Worm (Caenorhabditis elegans) whole organism, L1 larva: ENCODE data around the gene klp-13.

ENCODE experiments used
- C34B4.2 ChIP-seq: sonication (generic microtip); optimal IDR thresholded peaks from 2 replicates; lab custom pipeline; 2017; ENCODE audit warnings: mild to moderate bottlenecking, missing genetic modification characterization, missing compliant biosample characterization
- F16B12.6 ChIP-seq: fragments of 150-350 bp; optimal IDR thresholded peaks from 2 replicates; lab custom pipeline; 2014; ENCODE audit warnings: missing biosample characterization, missing genetic modification characterization
- aha-1 ChIP-seq: fragments of 150-350 bp; optimal IDR thresholded peaks from 2 replicates; lab custom pipeline; 2014; ENCODE audit warnings: missing biosample characterization, missing genetic modification characterization
- aly-2 ChIP-seq: fragments of 150-350 bp; optimal IDR thresholded peaks from 2 replicates; lab custom pipeline; 2014; ENCODE audit warnings: missing biosample characterization, missing genetic modification characterization
- ama-1 ChIP-seq: fragments of 150-350 bp; optimal IDR thresholded peaks from 2 replicates; lab custom pipeline; 2014
- blmp-1 ChIP-seq: fragments of 150-350 bp; optimal IDR thresholded peaks from 2 replicates; lab custom pipeline; 2014; ENCODE audit warnings: missing biosample characterization, missing genetic modification characterization
- ceh-88 ChIP-seq: fragments of 200-800 bp; sonication (Bioruptor generic); IDR thresholded peaks from 2 replicates; pipeline ENCODE4 v1.3.6; 2022; ENCODE audit warnings: missing genetic modification characterization, missing compliant biosample characterization
- ceh-90 ChIP-seq: sonication (generic microtip); optimal IDR thresholded peaks from 2 replicates; lab custom pipeline; 2016; ENCODE audit warnings: missing genetic modification characterization, missing compliant biosample characterization
- dpl-1 ChIP-seq, 3 experiments: fragments of 150-350 bp in 2 of 3; sonication (generic microtip) in 1 of 3; optimal IDR thresholded peaks; 2 replicates each; lab custom pipeline; 2014 to 2017; ENCODE audit warnings: missing biosample characterization in 3 of 3, missing genetic modification characterization in 3 of 3, missing genetic modification reagents in 3 of 3
- dsc-1 ChIP-seq: sonication (generic microtip); optimal IDR thresholded peaks from 2 replicates; lab custom pipeline; 2016; ENCODE audit warnings: mild to moderate bottlenecking, missing genetic modification characterization, missing compliant biosample characterization
- efl-1 ChIP-seq, 4 experiments: fragments of 150-350 bp; optimal IDR thresholded peaks in 3 of 4; peaks in 1 of 4; 1 replicate in 1 of 4; 2 replicates in 3 of 4; lab custom pipeline; 2014; ENCODE audit warnings: missing biosample characterization in 2 of 4, missing genetic modification characterization in 2 of 4, missing genetic modification reagents in 2 of 4
- efl-3 ChIP-seq: fragments of 200-800 bp; sonication (Bioruptor generic); optimal IDR thresholded peaks from 2 replicates; lab custom pipeline; 2018; ENCODE audit warnings: mild to moderate bottlenecking, missing genetic modification characterization, missing compliant biosample characterization
- egl-13 ChIP-seq: sonication (generic microtip); optimal IDR thresholded peaks from 2 replicates; lab custom pipeline; 2016; ENCODE audit warnings: missing genotype, missing genetic modification reagents, missing genetic modification characterization, missing compliant biosample characterization
- egl-27 ChIP-seq, 2 experiments: fragments of 150-350 bp in 1 of 2; sonication (generic microtip); optimal IDR thresholded peaks; 3 replicates each; lab custom pipeline; 2017 to 2018; ENCODE audit warnings: missing biosample characterization in 2 of 2, missing genetic modification characterization in 2 of 2, missing genetic modification reagents in 2 of 2
- fkh-4 ChIP-seq: sonication (generic microtip); optimal IDR thresholded peaks from 2 replicates; lab custom pipeline; 2016; ENCODE audit warnings: missing compliant biosample characterization, missing genetic modification characterization, borderline replicate concordance
- fkh-8 ChIP-seq: sonication (generic microtip); optimal IDR thresholded peaks from 2 replicates; lab custom pipeline; 2016; ENCODE audit warnings: mild to moderate bottlenecking, missing genetic modification characterization, missing compliant biosample characterization
- fos-1 ChIP-seq: fragments of 150-350 bp; optimal IDR thresholded peaks from 2 replicates; lab custom pipeline; 2014; ENCODE audit warnings: missing biosample characterization, missing genetic modification characterization
- hpl-2 ChIP-seq: fragments of 150-350 bp; optimal IDR thresholded peaks from 2 replicates; lab custom pipeline; 2014; ENCODE audit warnings: missing biosample characterization, missing genetic modification reagents, missing genetic modification characterization
- irx-1 ChIP-seq: sonication (generic microtip); optimal IDR thresholded peaks from 2 replicates; lab custom pipeline; 2016; ENCODE audit warnings: missing genetic modification characterization, missing compliant biosample characterization
- isw-1 ChIP-seq: fragments of 200-800 bp; sonication (Bioruptor generic); IDR thresholded peaks from 2 replicates; pipeline ENCODE4 v1.3.6; 2022; ENCODE audit warnings: missing genetic modification characterization, missing compliant biosample characterization
- jun-1 ChIP-seq: fragments of 150-350 bp; optimal IDR thresholded peaks from 2 replicates; lab custom pipeline; 2014; ENCODE audit warnings: missing biosample characterization, missing genetic modification reagents, missing genetic modification characterization
- lin-13 ChIP-seq: fragments of 150-350 bp; optimal IDR thresholded peaks from 2 replicates; lab custom pipeline; 2014; ENCODE audit warnings: missing biosample characterization, missing genetic modification reagents, missing genetic modification characterization
- lir-3 ChIP-seq: sonication (generic microtip); optimal IDR thresholded peaks from 2 replicates; lab custom pipeline; 2016; ENCODE audit warnings: mild to moderate bottlenecking, missing genetic modification characterization, moderate library complexity, missing compliant biosample characterization; ENCODE audit not compliant: poor library complexity
- mdl-1 ChIP-seq, 2 experiments: fragments of 150-350 bp; optimal IDR thresholded peaks; 2 replicates each; lab custom pipeline; 2014 to 2017; ENCODE audit warnings: missing biosample characterization in 2 of 2, missing genetic modification characterization in 2 of 2, inconsistent platforms in 1 of 2
- mep-1 ChIP-seq: fragments of 150-350 bp; optimal IDR thresholded peaks from 2 replicates; lab custom pipeline; 2014; ENCODE audit warnings: missing biosample characterization, missing genetic modification characterization
- nhr-12 ChIP-seq: sonication (generic microtip); optimal IDR thresholded peaks from 2 replicates; lab custom pipeline; 2017; ENCODE audit warnings: missing biosample characterization, missing genetic modification characterization
- nhr-237 ChIP-seq: fragments of 150-350 bp; optimal IDR thresholded peaks from 2 replicates; lab custom pipeline; 2014; ENCODE audit warnings: missing biosample characterization, missing genetic modification characterization
- nhr-28 ChIP-seq: fragments of 150-350 bp; optimal IDR thresholded peaks from 2 replicates; lab custom pipeline; 2014; ENCODE audit warnings: missing biosample characterization, missing genetic modification characterization
- nhr-47 ChIP-seq: sonication (generic microtip); optimal IDR thresholded peaks from 2 replicates; lab custom pipeline; 2016; ENCODE audit warnings: mild to moderate bottlenecking, missing genetic modification characterization, moderate library complexity, missing compliant biosample characterization
- pag-3 ChIP-seq: sonication (generic microtip); optimal IDR thresholded peaks from 2 replicates; lab custom pipeline; 2017; ENCODE audit warnings: missing genetic modification characterization, mild to moderate bottlenecking, missing compliant biosample characterization, antibody characterized with exemption, borderline replicate concordance; ENCODE audit not compliant: insufficient read depth
- pax-3 ChIP-seq: fragments of 200-800 bp; sonication (Bioruptor generic); optimal IDR thresholded peaks from 2 replicates; lab custom pipeline; 2018; ENCODE audit warnings: mild to moderate bottlenecking, missing genetic modification characterization, moderate library complexity, missing compliant biosample characterization
- rnt-1 ChIP-seq: sonication (generic microtip); optimal IDR thresholded peaks from 2 replicates; lab custom pipeline; 2016; ENCODE audit warnings: mild to moderate bottlenecking, missing genetic modification characterization, moderate library complexity, missing compliant biosample characterization
- skn-1 ChIP-seq: fragments of 150-350 bp; optimal IDR thresholded peaks from 2 replicates; lab custom pipeline; 2014; ENCODE audit warnings: missing biosample characterization, missing genetic modification characterization
- snpc-4 ChIP-seq: fragments of 150-350 bp; optimal IDR thresholded peaks from 2 replicates; lab custom pipeline; 2014; ENCODE audit warnings: missing biosample characterization, missing genetic modification characterization
- sup-37 ChIP-seq: fragments of 200-800 bp; sonication (Bioruptor generic); optimal IDR thresholded peaks from 2 replicates; lab custom pipeline; 2018; ENCODE audit warnings: mild to moderate bottlenecking, missing genetic modification characterization, missing compliant biosample characterization
- swsn-7 ChIP-seq: sonication (generic microtip); optimal IDR thresholded peaks from 2 replicates; lab custom pipeline; 2016; ENCODE audit warnings: missing genetic modification characterization, missing compliant biosample characterization
- tlp-1 ChIP-seq: fragments of 150-350 bp; optimal IDR thresholded peaks from 2 replicates; lab custom pipeline; 2014; ENCODE audit warnings: missing biosample characterization, missing genetic modification characterization
- unc-130 ChIP-seq: fragments of 150-350 bp; optimal IDR thresholded peaks from 2 replicates; lab custom pipeline; 2017; ENCODE audit warnings: missing biosample characterization, missing genetic modification characterization, inconsistent platforms
- unc-30 ChIP-seq: sonication (generic microtip); optimal IDR thresholded peaks from 2 replicates; lab custom pipeline; 2017; ENCODE audit warnings: missing biosample characterization, missing genetic modification characterization
- unc-62 ChIP-seq: fragments of 150-350 bp; optimal IDR thresholded peaks from 2 replicates; lab custom pipeline; 2014; ENCODE audit warnings: missing biosample characterization, missing genetic modification reagents, missing genetic modification characterization
- unc-98 ChIP-seq: fragments of 200-800 bp; sonication (Bioruptor generic); IDR thresholded peaks from 2 replicates; pipeline ENCODE4 v1.3.6; 2022; ENCODE audit warnings: missing genetic modification characterization, missing compliant biosample characterization
- vab-15 ChIP-seq: sonication (generic microtip); optimal IDR thresholded peaks from 2 replicates; lab custom pipeline; 2017; ENCODE audit warnings: missing genotype, mild to moderate bottlenecking, missing genetic modification characterization, missing compliant biosample characterization
- xbp-1 ChIP-seq: sonication (generic microtip); optimal IDR thresholded peaks from 2 replicates; lab custom pipeline; 2016; ENCODE audit warnings: missing genetic modification characterization, missing compliant biosample characterization
- zip-4 ChIP-seq: fragments of 200-800 bp; sonication (Bioruptor generic); optimal IDR thresholded peaks from 2 replicates; lab custom pipeline; 2018; ENCODE audit warnings: mild to moderate bottlenecking, missing genetic modification characterization, moderate library complexity, missing compliant biosample characterization

The klp-13 gene

ce11 chrX:5984581-5985039 is at the start of gene klp-13 (continued):
- TF ChIP-seq efl-1 (optimal IDR thresholded peaks at IDR 0.05; lab: Kevin White, UChicago) (peak; percentile 67 to 92), efl-1 (GFP tag; optimal IDR thresholded peaks at IDR 0.05 in 1 of 2; lab: Kevin White, UChicago) (peak; percentile 94 to 99), F16B12.6 (tag; lab: Kevin White, UChicago) (peak; percentile 29), mep-1 (tag; lab: Kevin White, UChicago) (peak; percentile 85), zip-4 (no peak), egl-27 (tag; optimal IDR thresholded peaks at IDR 0.05; lab: Kevin White, UChicago) (peak in 1 of 2 experiments; percentile 54), swsn-7 (tag; lab: Kevin White, UChicago) (peak; percentile 88), fkh-4 (no peak), vab-15 (tag; lab: Kevin White, UChicago) (peak; percentile 47), egl-13 (tag; lab: Kevin White, UChicago) (peak; percentile 82), ceh-90 (no peak), fos-1 (tag; lab: Kevin White, UChicago) (peak; percentile 85), lin-13 (GFP tag; lab: Kevin White, UChicago) (peak; percentile 85), aly-2 (peak; percentile 38), pag-3 (tag; lab: Kevin White, UChicago) (no peak), blmp-1 (tag; lab: Kevin White, UChicago) (peak; percentile 81), dpl-1 (GFP tag; optimal IDR thresholded peaks at IDR 0.05; lab: Kevin White, UChicago) (peak; percentile 89 to 93 (median 90)), irx-1 (tag; lab: Kevin White, UChicago) (peak; percentile 74), aha-1 (tag; lab: Kevin White, UChicago) (peak; percentile 19), unc-98 (GFP tag; lab: Robert Waterston, UW) (no peak), nhr-28 (tag; lab: Kevin White, UChicago) (no peak), sup-37 (GFP tag; lab: Kevin White, UChicago) (peak; percentile 41), pax-3 (tag; lab: Kevin White, UChicago) (peak; percentile 85), nhr-237 (peak; percentile 35), isw-1 (GFP tag; lab: Robert Waterston, UW) (peak; percentile 55; the same call in 1 of the 2 replicates), rnt-1 (tag; lab: Kevin White, UChicago) (peak; percentile 85), unc-62 (GFP tag; lab: Kevin White, UChicago) (no peak), ceh-88 (no peak), jun-1 (tag; lab: Kevin White, UChicago) (peak; percentile 74), ama-1 (lab: Kevin White, UChicago) (peak; percentile 2), unc-130 (tag; lab: Kevin White, UChicago) (peak; percentile 64), snpc-4 (tag; lab: Kevin White, UChicago) (peak; percentile 5), hpl-2 (GFP tag; lab: Kevin White, UChicago) (no peak)

DNA sequence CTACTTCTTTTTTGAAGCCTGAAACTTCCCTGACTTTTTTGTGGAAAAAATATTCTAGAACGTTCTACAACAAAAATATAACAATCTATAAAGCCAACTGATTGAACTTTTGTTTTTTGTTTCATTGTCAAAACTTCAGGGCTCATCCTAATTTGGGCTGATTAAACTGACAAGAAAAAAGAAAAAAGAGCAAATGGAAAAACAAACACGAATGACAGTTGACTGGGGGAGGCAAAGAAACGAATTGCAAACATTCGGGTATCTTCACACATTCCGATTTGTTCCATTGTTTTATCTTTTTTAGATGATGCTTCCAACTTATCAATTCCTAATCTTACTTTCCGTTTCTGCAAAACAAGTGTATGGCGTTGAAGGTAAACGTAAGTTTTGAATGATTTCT is 49.3 kb upstream of the klp-13 start, which contains the start of gene C46F4.3:
Gene C46F4.3, plus strand, starts transcription at position 301 of the 400 bp plus-strand sequence.
- TF ChIP-seq tlp-1 (tag; lab: Kevin White, UChicago) (no peak), efl-3 (no peak), unc-62 (GFP tag; lab: Kevin White, UChicago) (no peak), mdl-1 (tag; optimal IDR thresholded peaks at IDR 0.05; lab: Kevin White, UChicago) (no peak), xbp-1 (tag; lab: Kevin White, UChicago) (no peak), rnt-1 (tag; lab: Kevin White, UChicago) (no peak), nhr-47 (tag; lab: Kevin White, UChicago) (no peak), nhr-12 (no peak), zip-4 (no peak), unc-30 (tag; lab: Kevin White, UChicago) (no peak), C34B4.2 (no peak), fkh-8 (tag; lab: Kevin White, UChicago) (no peak), lir-3 (no peak), dsc-1 (no peak), skn-1 (tag; lab: Kevin White, UChicago) (no peak)
- TF ChIP-seq, all 84 proteins: peak for 0
